Worm (Caenorhabditis elegans): Measurements from ENCODE around the gene Y81B9A.1.

Y81B9A.1 gene

DNA sequence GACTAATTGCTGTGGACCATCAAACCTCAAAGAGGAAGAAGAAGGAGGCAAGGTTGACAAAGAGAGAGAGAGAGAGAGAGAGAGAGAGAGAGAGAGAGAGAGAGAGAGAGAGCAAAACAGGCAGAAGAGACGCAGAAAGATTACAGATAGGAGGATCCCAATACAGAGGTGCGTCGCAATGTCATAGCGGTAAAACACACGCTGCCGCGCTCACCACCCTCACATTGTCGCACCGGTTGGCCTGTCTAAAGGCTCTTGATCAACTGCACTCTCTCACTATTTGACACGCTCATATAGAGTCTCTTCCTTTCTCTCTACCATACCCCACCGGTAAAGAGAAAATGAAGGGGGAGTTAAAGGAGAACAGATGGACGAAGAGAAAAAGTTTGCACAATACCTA, 33.0 kb downstream of the Y81B9A.1 start:
- no peak for TF ChIP-seq dao-5 (tag; optimal IDR thresholded peaks at IDR 0.05)
- TF ChIP-seq him-1 (tag; optimal IDR thresholded peaks at IDR 0.05), result no peak
- TF ChIP-seq W03F9.2 (tag; optimal IDR thresholded peaks at IDR 0.05), result no peak

ce11 chrX:9226904-9227303, 34.7 kb downstream of the Y81B9A.1 start:
- TF ChIP-seq dao-5 (tag; optimal IDR thresholded peaks at IDR 0.05), result no peak

- TF ChIP-seq him-1 (tag; optimal IDR thresholded peaks at IDR 0.05) (no peak), W03F9.2 (tag; optimal IDR thresholded peaks at IDR 0.05) (no peak), dao-5 (tag; optimal IDR thresholded peaks at IDR 0.05) (no peak)
These were observed 36.2 kb downstream of the Y81B9A.1 start for ce11 chrX:9228441-9228840.

- no peak for TF ChIP-seq him-1 (tag; optimal IDR thresholded peaks at IDR 0.05)
- TF ChIP-seq dao-5 (tag; optimal IDR thresholded peaks at IDR 0.05), result no peak
- TF ChIP-seq W03F9.2 (tag; optimal IDR thresholded peaks at IDR 0.05), result no peak
These were observed 38.1 kb downstream of the Y81B9A.1 start for ce11 chrX:9230322-9230721.

DNA sequence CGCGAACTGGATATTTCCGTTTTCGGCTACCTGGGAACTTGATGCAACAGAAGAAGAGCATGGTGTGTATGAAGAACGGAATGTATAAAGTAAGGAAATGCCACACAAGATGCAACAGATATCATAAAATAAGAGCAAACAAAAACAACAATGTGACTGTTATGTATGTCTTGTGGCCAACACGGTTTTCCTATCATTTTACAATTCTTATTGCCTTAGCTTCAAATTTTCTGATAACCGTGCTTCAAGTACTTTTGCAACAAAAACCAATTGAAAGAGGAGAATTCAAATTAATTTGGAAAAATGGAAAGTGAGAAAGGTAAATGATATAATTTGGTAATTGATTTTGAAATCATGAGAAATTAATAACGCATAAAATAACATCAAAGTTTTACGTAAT, 39.3 kb downstream of the Y81B9A.1 start:
- TF ChIP-seq dao-5 (tag; optimal IDR thresholded peaks at IDR 0.05) (no peak), him-1 (tag; optimal IDR thresholded peaks at IDR 0.05) (no peak), W03F9.2 (tag; optimal IDR thresholded peaks at IDR 0.05) (no peak)

- no peak for TF ChIP-seq him-1 (tag; optimal IDR thresholded peaks at IDR 0.05)
- TF ChIP-seq dao-5 (tag; optimal IDR thresholded peaks at IDR 0.05), result no peak
- TF ChIP-seq W03F9.2 (tag; optimal IDR thresholded peaks at IDR 0.05), result no peak
These were observed 39.8 kb downstream of the Y81B9A.1 start, which contains the start of gene vav-1 for ce11 chrX:9232037-9232436. TSS of gene vav-1 (minus strand) at chrX:9232137.

- TF ChIP-seq dao-5 (tag; optimal IDR thresholded peaks at IDR 0.05) (no peak), W03F9.2 (tag; optimal IDR thresholded peaks at IDR 0.05) (no peak), him-1 (tag; optimal IDR thresholded peaks at IDR 0.05) (no peak)
These were observed 41.6 kb downstream of the Y81B9A.1 start for ce11 chrX:9233805-9234204.

DNA sequence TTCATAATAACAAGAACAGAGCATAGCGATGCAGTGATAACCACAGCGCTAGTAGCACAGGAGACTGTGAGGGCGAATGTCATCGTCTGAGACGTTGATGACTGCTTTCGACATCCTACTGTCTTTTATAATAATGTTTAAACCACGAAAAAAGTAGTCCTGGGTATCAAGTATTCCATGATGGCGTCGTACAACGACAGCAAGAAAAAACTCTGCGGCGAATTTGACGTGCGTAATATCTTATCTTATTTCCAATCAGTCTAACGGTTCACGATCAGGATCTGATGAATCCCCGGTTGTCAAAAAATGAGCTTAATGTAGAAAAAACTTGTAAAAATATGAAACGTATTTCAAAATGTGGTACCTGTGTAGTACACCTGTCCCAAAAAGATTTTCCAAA, 42.3 kb downstream of the Y81B9A.1 start, which contains the start of gene col-175:
TSS of gene col-175 (minus strand) at position 101 of the 400 bp plus-strand sequence.
- TF ChIP-seq W03F9.2 (tag; optimal IDR thresholded peaks at IDR 0.05) (no peak), dao-5 (tag; optimal IDR thresholded peaks at IDR 0.05) (no peak), him-1 (tag; optimal IDR thresholded peaks at IDR 0.05) (no peak)

- TF ChIP-seq W03F9.2 (tag; optimal IDR thresholded peaks at IDR 0.05) (no peak), him-1 (tag; optimal IDR thresholded peaks at IDR 0.05) (no peak), dao-5 (tag; optimal IDR thresholded peaks at IDR 0.05) (no peak)
These were observed 45.5 kb downstream of the Y81B9A.1 start for ce11 chrX:9237708-9238107.

DNA sequence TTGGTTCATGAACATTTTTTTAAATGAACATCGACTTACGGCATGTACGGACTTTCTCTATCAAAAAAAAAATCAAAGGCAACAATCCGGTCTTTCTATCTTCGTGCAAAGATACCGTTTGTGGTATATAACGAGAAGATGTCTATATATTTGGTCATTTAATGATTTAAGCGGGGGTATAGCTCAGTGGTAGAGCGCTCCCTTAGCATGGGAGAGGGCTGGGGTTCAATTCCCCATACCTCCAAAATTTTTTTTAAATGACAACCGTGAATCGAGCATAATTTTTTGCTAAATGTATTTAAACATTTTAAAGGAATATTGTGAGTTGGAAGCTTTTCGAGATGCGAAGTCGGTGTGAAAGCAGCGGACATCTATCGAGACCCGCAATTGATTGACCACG, 46.4 kb downstream of the Y81B9A.1 start:
- no peak for TF ChIP-seq him-1 (tag; optimal IDR thresholded peaks at IDR 0.05)
- peak; percentile 13 for TF ChIP-seq dao-5 (tag; optimal IDR thresholded peaks at IDR 0.05)

DNA sequence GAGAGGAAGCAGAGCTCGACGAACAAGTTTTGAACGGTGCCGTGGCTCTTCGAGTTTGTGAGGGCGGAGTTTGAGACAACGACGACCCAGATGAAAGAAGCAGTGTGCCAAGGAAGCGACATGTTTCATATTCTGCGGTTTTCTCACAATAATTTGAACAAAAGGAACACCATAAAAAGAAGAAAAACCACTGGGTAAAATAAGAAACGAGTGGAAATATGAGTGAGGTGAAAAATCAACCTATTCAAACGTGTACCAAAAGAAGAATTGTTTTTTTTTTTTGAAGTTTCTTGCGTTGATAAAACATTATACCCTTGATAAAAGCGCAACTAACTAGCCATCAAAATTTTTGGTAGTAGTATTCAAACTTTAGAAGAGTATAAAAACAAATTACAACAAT, 49.9 kb downstream of the Y81B9A.1 start, which contains the start of gene lgc-4:
TSS of gene lgc-4 (minus strand) at position 101 of the 400 bp plus-strand sequence.
- TF ChIP-seq dao-5 (tag; optimal IDR thresholded peaks at IDR 0.05), result no peak

- TF ChIP-seq W03F9.2 (tag; optimal IDR thresholded peaks at IDR 0.05) (no peak), him-1 (tag; optimal IDR thresholded peaks at IDR 0.05) (no peak), dao-5 (tag; optimal IDR thresholded peaks at IDR 0.05) (no peak)
These were observed 51.0 kb downstream of the Y81B9A.1 start, which contains the start of gene gpa-12 for ce11 chrX:9243257-9243656. TSS of gene gpa-12 (plus strand) at chrX:9243557.
